Fruit fly (Drosophila melanogaster) whole organism, embryonic: ENCODE results near the gene RpL13.
A peak's percentile ranks its signal among the peaks of the same experiment; 100 is the strongest.

Experiments used
- Atf3 ChIP-seq: fragments of 200-800 bp; sonication (Bioruptor generic); optimal IDR thresholded peaks from 3 replicates; lab custom pipeline; 2016; ENCODE audit warnings: missing biosample characterization, missing genetic modification characterization
- BEAF-32 ChIP-seq: fragments of 200-800 bp; sonication (Bioruptor generic); optimal IDR thresholded peaks from 3 replicates; lab custom pipeline; 2017; ENCODE audit warnings: missing biosample characterization, missing genetic modification characterization, mild to moderate bottlenecking, moderate library complexity, missing genetic modification reagents
- CG12104 ChIP-seq: fragments of 200-800 bp; sonication (Bioruptor generic); optimal IDR thresholded peaks from 3 replicates; lab custom pipeline; 2016; ENCODE audit warnings: missing biosample characterization, missing genetic modification characterization
- CG13775 ChIP-seq: fragments of 200-800 bp; sonication (Bioruptor generic); optimal IDR thresholded peaks from 3 replicates; lab custom pipeline; 2017; ENCODE audit warnings: missing biosample characterization, mild to moderate bottlenecking, missing genetic modification characterization
- CG13894 ChIP-seq: fragments of 200-800 bp; sonication (Bioruptor generic); optimal IDR thresholded peaks from 3 replicates; lab custom pipeline; 2018; ENCODE audit warnings: missing biosample characterization, mild to moderate bottlenecking, missing genetic modification characterization, moderate library complexity
- CG14860 ChIP-seq: fragments of 200-800 bp; sonication (Bioruptor generic); IDR thresholded peaks from 3 replicates; pipeline ENCODE4 v1.3.6; 2022; ENCODE audit warnings: missing biosample characterization, missing genetic modification characterization; ENCODE audit not compliant: partially characterized antibody
- CG15011 ChIP-seq: fragments of 200-800 bp; sonication (Bioruptor generic); optimal IDR thresholded peaks from 3 replicates; lab custom pipeline; 2018; ENCODE audit warnings: missing biosample characterization, mild to moderate bottlenecking, missing genetic modification characterization
- CG42726 ChIP-seq: fragments of 200-800 bp; sonication (Bioruptor generic); IDR thresholded peaks from 2 replicates; pipeline ENCODE4 v1.3.6; 2022; ENCODE audit warnings: missing biosample characterization, missing genetic modification characterization; ENCODE audit not compliant: partially characterized antibody
- CG4282 ChIP-seq: fragments of 200-800 bp; sonication (Bioruptor generic); optimal IDR thresholded peaks from 2 replicates; lab custom pipeline; 2016; ENCODE audit warnings: missing biosample characterization, missing genetic modification characterization
- CG4424 ChIP-seq: fragments of 200-800 bp; sonication (Bioruptor generic); optimal IDR thresholded peaks from 3 replicates; lab custom pipeline; 2016; ENCODE audit warnings: missing biosample characterization, missing genetic modification characterization
- CG4617 ChIP-seq: fragments of 200-800 bp; sonication (Bioruptor generic); optimal IDR thresholded peaks from 3 replicates; lab custom pipeline; 2016; ENCODE audit warnings: missing biosample characterization, missing genetic modification characterization, borderline replicate concordance
- CG4730 ChIP-seq: fragments of 200-800 bp; sonication (Bioruptor generic); IDR thresholded peaks from 2 replicates; pipeline ENCODE4 v1.3.6; 2022; ENCODE audit warnings: missing biosample characterization, missing genetic modification characterization
- CG6175 ChIP-seq: fragments of 200-800 bp; sonication (Bioruptor generic); IDR thresholded peaks from 3 replicates; pipeline ENCODE4 v1.3.6; 2022; ENCODE audit warnings: missing biosample characterization, missing genetic modification characterization
- CG6254 ChIP-seq: fragments of 200-800 bp; sonication (Bioruptor generic); optimal IDR thresholded peaks from 3 replicates; lab custom pipeline; 2017; ENCODE audit warnings: mild to moderate bottlenecking, missing biosample characterization, missing genetic modification reagents, missing genetic modification characterization
- CG6272 ChIP-seq: fragments of 200-800 bp; sonication (Bioruptor generic); IDR thresholded peaks from 2 replicates; pipeline ENCODE4 v1.3.6; 2022; ENCODE audit warnings: missing biosample characterization, missing genetic modification characterization
- CG6683 ChIP-seq: fragments of 200-800 bp; sonication (Bioruptor generic); optimal IDR thresholded peaks from 2 replicates; lab custom pipeline; 2017; ENCODE audit warnings: missing biosample characterization, mild to moderate bottlenecking, missing genetic modification characterization, missing genetic modification reagents
- CoRest ChIP-seq: fragments of 200-800 bp; sonication (Bioruptor generic); optimal IDR thresholded peaks from 3 replicates; lab custom pipeline; 2018; ENCODE audit warnings: missing biosample characterization, mild to moderate bottlenecking, missing genetic modification characterization, moderate library complexity
- Dip2 ChIP-seq: fragments of 200-800 bp; sonication (Bioruptor generic); IDR thresholded peaks from 2 replicates; pipeline ENCODE4 v1.3.6; 2022; ENCODE audit warnings: missing biosample characterization, missing genetic modification characterization
- Doc3 ChIP-seq: fragments of 200-800 bp; sonication (Bioruptor generic); IDR thresholded peaks from 3 replicates; pipeline ENCODE4 v1.3.6; 2022; ENCODE audit warnings: missing biosample characterization, missing genetic modification characterization; ENCODE audit not compliant: partially characterized antibody
- Drgx ChIP-seq: fragments of 200-800 bp; sonication (Bioruptor generic); IDR thresholded peaks from 2 replicates; pipeline ENCODE4 v1.3.6; 2022; ENCODE audit warnings: missing biosample characterization, missing genetic modification characterization
- Fer1 ChIP-seq: fragments of 200-800 bp; sonication (Bioruptor generic); optimal IDR thresholded peaks from 2 replicates; lab custom pipeline; 2017; ENCODE audit warnings: missing biosample characterization, mild to moderate bottlenecking, missing genetic modification characterization
- MBD-R2 ChIP-seq: fragments of 200-800 bp; sonication (Bioruptor generic); IDR thresholded peaks from 2 replicates; pipeline ENCODE4 v1.3.6; 2022; ENCODE audit warnings: missing biosample characterization, missing genetic modification characterization
- Med ChIP-seq: fragments of 200-800 bp; sonication (Bioruptor generic); peaks from one replicate; lab custom pipeline; 2016; ENCODE audit warnings: missing biosample characterization, missing genetic modification characterization, mild to moderate bottlenecking, inconsistent platforms, moderate library complexity
- Mrtf ChIP-seq: fragments of 200-800 bp; sonication (Bioruptor generic); IDR thresholded peaks from 3 replicates; pipeline ENCODE4 v1.3.6; 2022; ENCODE audit warnings: missing biosample characterization, missing genetic modification characterization
- Oaz ChIP-seq: fragments of 200-800 bp; sonication (Bioruptor generic); IDR thresholded peaks from 2 replicates; pipeline ENCODE4 v1.3.6; 2022; ENCODE audit warnings: missing biosample characterization, missing genetic modification characterization
- Oli ChIP-seq: fragments of 200-800 bp; sonication (Bioruptor generic); optimal IDR thresholded peaks from 2 replicates; lab custom pipeline; 2018; ENCODE audit warnings: missing biosample characterization, mild to moderate bottlenecking, missing genetic modification characterization, moderate library complexity
- Scr ChIP-seq: fragments of 200-800 bp; sonication (Bioruptor generic); IDR thresholded peaks from 2 replicates; pipeline ENCODE4 v1.3.6; 2022; ENCODE audit warnings: missing biosample characterization, missing genetic modification characterization; ENCODE audit not compliant: partially characterized antibody
- Tbp ChIP-seq: fragments of >200 bp; optimal IDR thresholded peaks from 2 replicates; lab custom pipeline; 2018; ENCODE audit warnings: missing biosample characterization, missing genetic modification characterization
- ap ChIP-seq: fragments of 200-800 bp; sonication (Bioruptor generic); IDR thresholded peaks from 2 replicates; pipeline ENCODE4 v1.3.6; 2022; ENCODE audit warnings: missing biosample characterization, missing genetic modification characterization
- ato ChIP-seq: fragments of 200-800 bp; sonication (Bioruptor generic); IDR thresholded peaks from 2 replicates; pipeline ENCODE4 v1.3.6; 2022; ENCODE audit warnings: missing biosample characterization, missing genetic modification characterization; ENCODE audit not compliant: partially characterized antibody
- bab2 ChIP-seq: fragments of 200-800 bp; sonication (Bioruptor generic); optimal IDR thresholded peaks from 2 replicates; lab custom pipeline; 2016; ENCODE audit warnings: missing biosample characterization, missing genetic modification characterization
- bigmax ChIP-seq: fragments of 200-800 bp; sonication (Bioruptor generic); optimal IDR thresholded peaks from 2 replicates; lab custom pipeline; 2018; ENCODE audit warnings: missing biosample characterization, mild to moderate bottlenecking, missing genetic modification characterization
- chm ChIP-seq: fragments of 200-800 bp; sonication (Bioruptor generic); IDR thresholded peaks from 2 replicates; pipeline ENCODE4 v1.3.6; 2022; ENCODE audit warnings: missing biosample characterization, missing genetic modification characterization
- fd64A ChIP-seq: fragments of 200-800 bp; sonication (Bioruptor generic); optimal IDR thresholded peaks from 3 replicates; lab custom pipeline; 2018; ENCODE audit warnings: missing biosample characterization, mild to moderate bottlenecking, missing genetic modification characterization
- gsb-n ChIP-seq: fragments of 200-800 bp; sonication (Bioruptor generic); optimal IDR thresholded peaks from 3 replicates; lab custom pipeline; 2018; ENCODE audit warnings: missing biosample characterization, mild to moderate bottlenecking, missing genetic modification characterization
- luna ChIP-seq: fragments of 200-800 bp; sonication (Bioruptor generic); optimal IDR thresholded peaks from 2 replicates; lab custom pipeline; 2016; ENCODE audit warnings: missing biosample characterization, missing genetic modification characterization
- mam ChIP-seq: fragments of 200-800 bp; sonication (Bioruptor generic); optimal IDR thresholded peaks from 3 replicates; lab custom pipeline; 2016; ENCODE audit warnings: missing biosample characterization, missing genetic modification characterization
- nau ChIP-seq: fragments of 200-800 bp; sonication (Bioruptor generic); optimal IDR thresholded peaks from 3 replicates; lab custom pipeline; 2017; ENCODE audit warnings: missing biosample characterization, mild to moderate bottlenecking, missing genetic modification characterization, missing genetic modification reagents
- nerfin-1 ChIP-seq: fragments of 200-800 bp; sonication (Bioruptor generic); optimal IDR thresholded peaks from 3 replicates; lab custom pipeline; 2019; ENCODE audit warnings: missing biosample characterization, mild to moderate bottlenecking, missing genetic modification characterization, moderate library complexity
- odd ChIP-seq: fragments of 200-800 bp; sonication (Bioruptor generic); optimal IDR thresholded peaks from 2 replicates; lab custom pipeline; 2017; ENCODE audit warnings: missing biosample characterization, mild to moderate bottlenecking, missing genetic modification characterization
- otp ChIP-seq: fragments of 200-800 bp; sonication (Bioruptor generic); IDR thresholded peaks from 3 replicates; pipeline ENCODE4, ENCODE4 v1.3.6; 2022; ENCODE audit warnings: missing biosample characterization, missing genetic modification characterization
- p53 ChIP-seq: fragments of 200-800 bp; sonication (Bioruptor generic); optimal IDR thresholded peaks from 2 replicates; lab custom pipeline; 2016; ENCODE audit warnings: missing biosample characterization, missing genetic modification characterization
- pho ChIP-seq: fragments of 200-800 bp; sonication (Bioruptor generic); optimal IDR thresholded peaks from 2 replicates; lab custom pipeline; 2016; ENCODE audit warnings: missing biosample characterization, missing genetic modification characterization
- psq ChIP-seq: fragments of 200-800 bp; sonication (Bioruptor generic); optimal IDR thresholded peaks from 2 replicates; lab custom pipeline; 2017; ENCODE audit warnings: missing biosample characterization, missing genetic modification characterization
- repo ChIP-seq: fragments of 200-800 bp; sonication (Bioruptor generic); optimal IDR thresholded peaks from 2 replicates; lab custom pipeline; 2016; ENCODE audit warnings: missing biosample characterization, missing genetic modification characterization
- run ChIP-seq: fragments of 200-800 bp; sonication (Bioruptor generic); optimal IDR thresholded peaks from 3 replicates; lab custom pipeline; 2018; ENCODE audit warnings: missing biosample characterization, mild to moderate bottlenecking, missing genetic modification characterization
- sc ChIP-seq, 3 experiments: fragments of >200 bp in 2 of 3; fragments of 200-800 bp in 1 of 3; sonication (Bioruptor generic) in 1 of 3; optimal IDR thresholded peaks; 2 replicates in 2 of 3; 3 replicates in 1 of 3; lab custom pipeline; 2017; ENCODE audit warnings: mild to moderate bottlenecking in 1 of 3, missing biosample characterization in 1 of 3, missing genetic modification characterization in 1 of 3, missing genetic modification reagents in 1 of 3
- shn ChIP-seq: fragments of 200-800 bp; sonication (Bioruptor generic); optimal IDR thresholded peaks from 3 replicates; lab custom pipeline; 2016; ENCODE audit warnings: missing biosample characterization, missing genetic modification characterization
- stc ChIP-seq: fragments of 200-800 bp; sonication (Bioruptor generic); IDR thresholded peaks from 2 replicates; pipeline ENCODE4 v1.3.6; 2022; ENCODE audit warnings: missing biosample characterization, missing genetic modification characterization
- tap ChIP-seq: fragments of 200-800 bp; optimal IDR thresholded peaks from 3 replicates; lab custom pipeline; 2019; ENCODE audit warnings: missing biosample characterization, mild to moderate bottlenecking, missing genetic modification characterization, moderate library complexity

RpL13 gene

DNA sequence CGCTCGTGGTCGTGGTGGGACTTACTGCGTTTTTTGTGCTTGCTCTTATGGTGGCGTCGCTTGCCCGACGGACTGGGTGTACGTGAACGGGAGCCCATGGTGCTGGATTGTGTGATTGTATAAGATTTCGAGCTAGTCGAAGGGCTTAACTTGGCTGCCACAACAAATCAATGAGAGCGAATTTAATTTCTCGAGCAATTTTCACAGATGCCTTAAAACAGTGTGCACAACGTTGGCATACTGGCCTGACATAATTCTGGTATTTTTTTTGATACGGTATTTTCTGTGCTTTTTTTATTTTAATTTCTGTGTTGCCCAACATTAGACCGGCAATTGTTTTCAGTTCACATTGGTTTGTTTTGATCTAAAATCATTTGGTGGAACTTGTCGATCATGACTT, 29.2 kb upstream of the RpL13 start, which contains the start of gene Arglu1 (continued):
- peak; percentile 53 for TF ChIP-seq mam (GFP tag; lab: Kevin White, UChicago)
- no peak for TF ChIP-seq odd (GFP tag; lab: Kevin White, UChicago)
- TF ChIP-seq otp (GFP tag; lab: Robert Waterston, UW) = no peak
- TF ChIP-seq CG4424 = no peak
- TF ChIP-seq CG14860 = no peak
- TF ChIP-seq CG13775 (GFP tag; lab: Kevin White, UChicago) = no peak
- no peak for TF ChIP-seq shn (GFP tag; lab: Kevin White, UChicago)
- no peak for TF ChIP-seq CG4282 (GFP tag; lab: Kevin White, UChicago)
- TF ChIP-seq Scr (GFP tag; lab: Robert Waterston, UW) = no peak
- TF ChIP-seq nau = no peak
- no peak for TF ChIP-seq ap (GFP tag; lab: Robert Waterston, UW)
- no peak for TF ChIP-seq CoRest
- TF ChIP-seq Doc3 (GFP tag; lab: Robert Waterston, UW) = no peak
- peak; percentile 6 for TF ChIP-seq BEAF-32 (GFP tag; lab: Kevin White, UChicago)
- no peak for TF ChIP-seq gsb-n (tag; lab: Kevin White, UChicago)
- no peak for TF ChIP-seq chm (GFP tag; lab: Robert Waterston, UW)
- no peak for TF ChIP-seq CG12104 (GFP tag; lab: Kevin White, UChicago)
- peak; percentile 15 for TF ChIP-seq pho (GFP tag; lab: Kevin White, UChicago)

DNA sequence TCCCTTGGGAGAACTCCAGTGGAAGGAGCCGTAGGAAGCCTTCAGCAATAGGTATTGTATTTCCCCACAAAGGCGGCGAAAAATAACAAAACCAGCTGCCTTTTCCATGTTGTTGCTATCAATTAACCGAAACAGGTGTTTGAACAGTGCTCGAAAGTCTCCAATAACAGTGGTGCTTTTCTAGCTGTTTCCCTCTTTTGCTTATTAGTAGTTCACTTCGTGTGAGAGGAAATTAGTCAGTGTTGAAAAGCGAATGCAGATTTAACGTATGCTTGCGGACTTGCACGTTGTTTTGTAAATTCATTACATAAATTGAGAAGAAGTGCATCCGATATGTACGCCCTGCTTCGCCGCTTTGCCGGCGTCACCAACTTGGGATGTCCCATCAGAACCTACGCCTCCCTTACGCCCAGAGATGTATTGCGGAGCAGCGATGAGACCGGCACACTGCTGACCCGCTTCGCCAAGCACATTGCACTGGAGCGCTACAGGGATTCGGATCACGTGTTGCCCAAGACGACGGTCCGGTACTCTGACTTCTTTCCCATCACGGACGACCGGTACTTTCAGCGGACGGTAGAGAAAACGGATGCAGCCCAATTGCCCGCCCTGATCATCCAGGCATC, 28.4 kb upstream of the RpL13 start, which contains the start of the genes Datp and CG4619:
TSS of gene Datp (minus strand) at position 160 of the 626 bp plus-strand sequence.
TSS of gene CG4619 (plus strand) at position 233 of the 626 bp plus-strand sequence.
- TF ChIP-seq CG42726 (GFP tag; lab: Robert Waterston, UW) = no peak
- TF ChIP-seq CG4730 (GFP tag; lab: Robert Waterston, UW) = no peak
- no peak for TF ChIP-seq Oli (tag; lab: Kevin White, UChicago)
- no peak for TF ChIP-seq luna (GFP tag; lab: Kevin White, UChicago)
- TF ChIP-seq nerfin-1 (tag; lab: Kevin White, UChicago) = no peak
- no peak for TF ChIP-seq tap (tag; lab: Kevin White, UChicago)
- TF ChIP-seq p53 (GFP tag; lab: Kevin White, UChicago) = no peak
- no peak for TF ChIP-seq CG13894
- TF ChIP-seq sc (optimal IDR thresholded peaks at IDR 0.05; lab: Kevin White, UChicago) = no peak
- TF ChIP-seq sc (GFP tag; optimal IDR thresholded peaks at IDR 0.05; lab: Kevin White, UChicago) = no peak
- no peak for TF ChIP-seq run (tag; lab: Kevin White, UChicago)
- no peak for TF ChIP-seq Atf3
- TF ChIP-seq Med (GFP tag; lab: Kevin White, UChicago) = peak; percentile 96
- TF ChIP-seq CG15011 (GFP tag; lab: Kevin White, UChicago) = no peak
- no peak for TF ChIP-seq stc (GFP tag; lab: Robert Waterston, UW)
- TF ChIP-seq fd64A (GFP tag; lab: Kevin White, UChicago) = no peak
- TF ChIP-seq bab2 (GFP tag; lab: Kevin White, UChicago) = peak; percentile 5
- TF ChIP-seq bigmax (GFP tag; lab: Kevin White, UChicago) = no peak
- TF ChIP-seq repo (GFP tag; lab: Kevin White, UChicago) = peak; percentile 16
- peak; percentile 36; the same call in 1 of the 2 replicates for TF ChIP-seq Drgx
- no peak for TF ChIP-seq psq (GFP tag; lab: Kevin White, UChicago)
- TF ChIP-seq Fer1 (GFP tag; lab: Kevin White, UChicago) = peak; percentile 52
- no peak for TF ChIP-seq ato (GFP tag; lab: Robert Waterston, UW)
- TF ChIP-seq CG6175 (GFP tag; lab: Robert Waterston, UW) = no peak
- no peak for TF ChIP-seq CG6683 (GFP tag; lab: Kevin White, UChicago)
- TF ChIP-seq Oaz (GFP tag; lab: Robert Waterston, UW) = no peak
- TF ChIP-seq CG6254 (GFP tag; lab: Kevin White, UChicago) = no peak
- peak; percentile 55 for TF ChIP-seq CG4617 (GFP tag; lab: Kevin White, UChicago)
- no peak for TF ChIP-seq Mrtf
- peak; percentile 23 for TF ChIP-seq CoRest
- no peak for TF ChIP-seq Dip2 (GFP tag; lab: Robert Waterston, UW)
- no peak for TF ChIP-seq Tbp (GFP tag; lab: Kevin White, UChicago)
- TF ChIP-seq CG6272 (GFP tag; lab: Robert Waterston, UW) = no peak
- peak; percentile 93 for TF ChIP-seq MBD-R2
